Fruit fly (Drosophila melanogaster) Kc167 (cell line): Measurements from ENCODE around the gene CG34355.

ENCODE experiments used
- Myc ChIP-seq: fragments of >200 bp; optimal IDR thresholded peaks from 2 replicates; lab custom pipeline; 2017; ENCODE audit warnings: missing external identifiers
- Sin3A ChIP-seq: fragments of >200 bp; optimal IDR thresholded peaks from 2 replicates; lab custom pipeline; 2018; ENCODE audit warnings: missing external identifiers
- h ChIP-seq: fragments of >200 bp; optimal IDR thresholded peaks from 3 replicates; lab custom pipeline; 2018; ENCODE audit warnings: missing external identifiers
- psq ChIP-seq: fragments of >200 bp; optimal IDR thresholded peaks from 2 replicates; lab custom pipeline; 2017; ENCODE audit warnings: missing external identifiers

- TF ChIP-seq h (lab: Kevin White, UChicago), result no peak
- TF ChIP-seq psq (lab: Kevin White, UChicago), result no peak
- TF ChIP-seq Myc (lab: Kevin White, UChicago), result no peak
- TF ChIP-seq Sin3A (lab: Kevin White, UChicago), result no peak
These were observed 98.4 kb downstream of the CG34355 start for dm6 chr3R:23902034-23902433.
